Fruit fly (Drosophila melanogaster) whole organism, embryonic: ENCODE data around the gene Pp1-87B.

ENCODE experiments used
- CG11456 ChIP-seq: fragments of 200-800 bp; sonication (Bioruptor generic); IDR thresholded peaks from 3 replicates; pipeline ENCODE4 v1.3.6; 2022; ENCODE audit warnings: missing biosample characterization, missing genetic modification characterization
- CG12299 ChIP-seq: fragments of 200-800 bp; sonication (Bioruptor generic); optimal IDR thresholded peaks from 2 replicates; lab custom pipeline; 2018; ENCODE audit warnings: missing biosample characterization, mild to moderate bottlenecking, missing genetic modification characterization
- CG3065 ChIP-seq: fragments of 200-800 bp; sonication (Bioruptor generic); optimal IDR thresholded peaks from 2 replicates; lab custom pipeline; 2016; ENCODE audit warnings: missing biosample characterization, missing genetic modification characterization
- CG32767 ChIP-seq: fragments of 200-800 bp; sonication (Bioruptor generic); IDR thresholded peaks from 2 replicates; pipeline ENCODE4 v1.3.6; 2022; ENCODE audit warnings: missing biosample characterization, missing genetic modification characterization
- CG3407 ChIP-seq: fragments of 200-800 bp; sonication (Bioruptor generic); optimal IDR thresholded peaks from 2 replicates; lab custom pipeline; 2018; ENCODE audit warnings: missing biosample characterization, mild to moderate bottlenecking, missing genetic modification characterization
- CG8478 ChIP-seq: fragments of >200 bp; optimal IDR thresholded peaks from 2 replicates; lab custom pipeline; 2018
- Dll ChIP-seq: fragments of 200-800 bp; sonication (Bioruptor generic); IDR thresholded peaks from 4 replicates; pipeline ENCODE4 v1.3.6; 2022; ENCODE audit warnings: missing biosample characterization, missing genetic modification characterization; ENCODE audit not compliant: partially characterized antibody
- Tbp ChIP-seq: fragments of >200 bp; optimal IDR thresholded peaks from 2 replicates; lab custom pipeline; 2018; ENCODE audit warnings: missing biosample characterization, missing genetic modification characterization
- aop ChIP-seq: fragments of 200-800 bp; sonication (Bioruptor generic); IDR thresholded peaks from 2 replicates; pipeline ENCODE4 v1.3.6; 2022; ENCODE audit warnings: missing biosample characterization, missing genetic modification characterization
- da ChIP-seq: fragments of 200-800 bp; sonication (Bioruptor generic); optimal IDR thresholded peaks from 2 replicates; lab custom pipeline; 2016; ENCODE audit warnings: missing biosample characterization, missing genetic modification characterization
- lola ChIP-seq, 3 experiments: fragments of >200 bp in 2 of 3; fragments of 200-800 bp in 1 of 3; sonication (Bioruptor generic) in 1 of 3; optimal IDR thresholded peaks; 2 replicates each; lab custom pipeline; 2017 to 2019; ENCODE audit warnings: missing biosample characterization in 3 of 3, missing genetic modification characterization in 3 of 3, mild to moderate bottlenecking in 1 of 3, moderate library complexity in 1 of 3
- sna ChIP-seq: fragments of 200-800 bp; sonication (Bioruptor generic); IDR thresholded peaks from 2 replicates; pipeline ENCODE4 v1.3.6; 2022; ENCODE audit warnings: missing biosample characterization, missing genetic modification characterization; ENCODE audit not compliant: partially characterized antibody

- TF ChIP-seq CG11456 (GFP tag; lab: Robert Waterston, UW) (no peak), lola (GFP tag; optimal IDR thresholded peaks at IDR 0.05; lab: Kevin White, UChicago) (no peak), Dll (GFP tag; lab: Robert Waterston, UW) (no peak), CG12299 (tag; lab: Kevin White, UChicago) (no peak), CG32767 (GFP tag; lab: Robert Waterston, UW) (no peak), sna (GFP tag; lab: Robert Waterston, UW) (no peak), Tbp (GFP tag; lab: Kevin White, UChicago) (no peak), CG8478 (lab: Kevin White, UChicago) (peak; percentile 43), da (GFP tag; lab: Kevin White, UChicago) (no peak), aop (GFP tag; lab: Robert Waterston, UW) (no peak), CG3065 (GFP tag; lab: Kevin White, UChicago) (no peak), CG3407 (GFP tag; lab: Kevin White, UChicago) (no peak)
Measured at dm6 chr3R:12451888-12452514, 26.3 kb upstream of the Pp1-87B start, which contains the start of gene CG5509.
